Fruit fly (Drosophila melanogaster): ENCODE results near the gene FucTB.

dm6 chr2L:9452959-9453358 lies 22.1 kb upstream of the FucTB start:
- TF ChIP-seq Hr96 (GFP tag; optimal IDR thresholded peaks at IDR 0.05) = no peak
- no peak for TF ChIP-seq Mnt (GFP tag; optimal IDR thresholded peaks at IDR 0.05)
- TF ChIP-seq CG7101 (tag; optimal IDR thresholded peaks at IDR 0.05) = no peak
- no peak for TF ChIP-seq CG5204 (GFP tag; optimal IDR thresholded peaks at IDR 0.05)
